Fruit fly (Drosophila melanogaster): Measurements from ENCODE around the gene CG8679.

DNA sequence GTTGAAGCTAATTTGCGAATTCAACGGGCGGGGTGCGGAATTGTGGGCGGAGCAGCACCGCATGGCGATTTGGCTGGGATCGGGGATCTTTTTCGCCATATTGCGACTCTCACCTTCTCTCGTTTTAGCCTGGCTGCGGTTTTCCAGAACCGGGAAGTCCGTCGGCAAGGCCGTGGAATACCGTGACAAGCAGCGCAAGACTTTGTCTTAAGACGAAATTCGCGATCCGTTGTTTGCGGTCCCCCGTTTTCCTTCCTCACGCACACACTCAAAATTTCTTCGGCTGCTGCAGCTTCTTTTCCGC is 39.2 kb downstream of the CG8679 start:
- TF ChIP-seq psq (GFP tag; optimal IDR thresholded peaks at IDR 0.05) (no peak), Myc (optimal IDR thresholded peaks at IDR 0.05) (no peak), Hr78 (GFP tag; optimal IDR thresholded peaks at IDR 0.05) (no peak), OdsH (GFP tag; optimal IDR thresholded peaks at IDR 0.05) (no peak), usp (GFP tag; optimal IDR thresholded peaks at IDR 0.05) (no peak), br (GFP tag; optimal IDR thresholded peaks at IDR 0.05) (no peak), pan (optimal IDR thresholded peaks at IDR 0.05) (no peak), foxo (GFP tag; optimal IDR thresholded peaks at IDR 0.05) (no peak)

All from whole organism, wandering third instar larva.